Worm (Caenorhabditis elegans) whole organism, L3 larva: ENCODE data around the gene T06D4.6.

Experiments used
- R02D3.7 ChIP-seq: fragments of 150-350 bp; optimal IDR thresholded peaks from 2 replicates; lab custom pipeline; 2014; ENCODE audit warnings: missing biosample characterization, missing genetic modification characterization
- ZK546.5 ChIP-seq: sonication (generic microtip); optimal IDR thresholded peaks from 2 replicates; lab custom pipeline; 2017; ENCODE audit warnings: missing biosample characterization, missing genetic modification characterization
- aly-2 ChIP-seq: fragments of 150-350 bp; optimal IDR thresholded peaks from 2 replicates; lab custom pipeline; 2014; ENCODE audit warnings: missing biosample characterization, missing genetic modification characterization
- ama-1 ChIP-seq: fragments of 150-350 bp; optimal IDR thresholded peaks from 2 replicates; lab custom pipeline; 2018
- ceh-16 ChIP-seq: sonication (generic microtip); optimal IDR thresholded peaks from 2 replicates; lab custom pipeline; 2017; ENCODE audit warnings: missing biosample characterization, missing genetic modification characterization
- ceh-28 ChIP-seq: fragments of 150-350 bp; optimal IDR thresholded peaks from 2 replicates; lab custom pipeline; 2014; ENCODE audit warnings: missing biosample characterization, missing genetic modification reagents, missing genetic modification characterization
- ceh-82 ChIP-seq: fragments of 150-350 bp; optimal IDR thresholded peaks from 2 replicates; lab custom pipeline; 2014; ENCODE audit warnings: missing biosample characterization, missing genetic modification characterization
- ceh-9 ChIP-seq: sonication (generic microtip); optimal IDR thresholded peaks from 2 replicates; lab custom pipeline; 2018; ENCODE audit warnings: missing biosample characterization, missing genetic modification characterization
- daf-12 ChIP-seq: fragments of 150-350 bp; optimal IDR thresholded peaks from 2 replicates; lab custom pipeline; 2014; ENCODE audit warnings: missing biosample characterization, missing genetic modification reagents, missing genetic modification characterization
- egl-27 ChIP-seq: sonication (generic microtip); optimal IDR thresholded peaks from 4 replicates; lab custom pipeline; 2017; ENCODE audit warnings: missing biosample characterization, missing genetic modification reagents, missing genetic modification characterization
- egl-5 ChIP-seq: fragments of 150-350 bp; optimal IDR thresholded peaks from 2 replicates; lab custom pipeline; 2017; ENCODE audit warnings: missing biosample characterization, missing genetic modification reagents, missing genetic modification characterization, inconsistent platforms
- elt-1 ChIP-seq: fragments of 150-350 bp; optimal IDR thresholded peaks from 2 replicates; lab custom pipeline; 2014; ENCODE audit warnings: missing biosample characterization, missing genetic modification characterization
- elt-2 ChIP-seq: sonication (generic microtip); optimal IDR thresholded peaks from 2 replicates; lab custom pipeline; 2016; ENCODE audit warnings: missing genetic modification reagents, mild to moderate bottlenecking, missing genetic modification characterization, missing compliant biosample characterization
- elt-3 ChIP-seq, 3 experiments: fragments of 150-350 bp in 1 of 3; sonication (generic microtip) in 2 of 3; optimal IDR thresholded peaks; 2 replicates in 2 of 3; 4 replicates in 1 of 3; lab custom pipeline; 2014 to 2017; ENCODE audit warnings: missing biosample characterization in 3 of 3, missing genetic modification characterization in 3 of 3
- eor-1 ChIP-seq, 2 experiments: fragments of 150-350 bp; optimal IDR thresholded peaks; 2 replicates each; lab custom pipeline; 2014 to 2018; ENCODE audit warnings: missing biosample characterization in 2 of 2, missing genetic modification characterization in 2 of 2
- fkh-10 ChIP-seq: sonication (generic microtip); optimal IDR thresholded peaks from 2 replicates; lab custom pipeline; 2017; ENCODE audit warnings: missing biosample characterization, missing genetic modification reagents, missing genetic modification characterization
- fkh-2 ChIP-seq: fragments of 150-350 bp; optimal IDR thresholded peaks from 2 replicates; lab custom pipeline; 2014; ENCODE audit warnings: missing biosample characterization, missing genetic modification reagents, missing genetic modification characterization
- fos-1 ChIP-seq: fragments of 150-350 bp; optimal IDR thresholded peaks from 2 replicates; lab custom pipeline; 2014; ENCODE audit warnings: missing biosample characterization, missing genetic modification characterization
- hmg-11 ChIP-seq: sonication (generic microtip); optimal IDR thresholded peaks from 2 replicates; lab custom pipeline; 2016; ENCODE audit warnings: missing genetic modification characterization, missing compliant biosample characterization
- jun-1 ChIP-seq: fragments of 150-350 bp; optimal IDR thresholded peaks from 2 replicates; lab custom pipeline; 2014; ENCODE audit warnings: missing biosample characterization, missing genetic modification reagents, missing genetic modification characterization
- lin-15B ChIP-seq: fragments of 150-350 bp; optimal IDR thresholded peaks from 2 replicates; lab custom pipeline; 2014; ENCODE audit warnings: missing biosample characterization, missing genetic modification characterization
- lin-39 ChIP-seq: fragments of 150-350 bp; optimal IDR thresholded peaks from 2 replicates; lab custom pipeline; 2018; ENCODE audit warnings: missing biosample characterization, missing genetic modification reagents, missing genetic modification characterization
- lsy-12 ChIP-seq: sonication (generic microtip); optimal IDR thresholded peaks from 2 replicates; lab custom pipeline; 2016; ENCODE audit warnings: mild to moderate bottlenecking, missing genetic modification characterization, missing compliant biosample characterization
- mdl-1 ChIP-seq: fragments of 150-350 bp; optimal IDR thresholded peaks from 2 replicates; lab custom pipeline; 2014; ENCODE audit warnings: missing biosample characterization, missing genetic modification characterization
- mml-1 ChIP-seq: fragments of 150-350 bp; sonication (generic microtip); optimal IDR thresholded peaks from 3 replicates; lab custom pipeline; 2014; ENCODE audit warnings: missing biosample characterization, missing genetic modification characterization
- nfya-1 ChIP-seq: sonication (generic microtip); optimal IDR thresholded peaks from 2 replicates; lab custom pipeline; 2017; ENCODE audit warnings: missing genetic modification characterization, mild to moderate bottlenecking, missing compliant biosample characterization, antibody characterized with exemption, moderate library complexity; ENCODE audit not compliant: insufficient read depth
- nhr-11 ChIP-seq: fragments of 150-350 bp; optimal IDR thresholded peaks from 2 replicates; lab custom pipeline; 2014; ENCODE audit warnings: missing biosample characterization, missing genetic modification characterization
- nhr-12 ChIP-seq: fragments of 150-350 bp; optimal IDR thresholded peaks from 2 replicates; lab custom pipeline; 2014; ENCODE audit warnings: missing biosample characterization, missing genetic modification characterization
- nhr-23 ChIP-seq: fragments of 150-350 bp; optimal IDR thresholded peaks from 2 replicates; lab custom pipeline; 2014; ENCODE audit warnings: missing biosample characterization, missing genetic modification reagents, missing genetic modification characterization
- nhr-237 ChIP-seq: fragments of 150-350 bp; optimal IDR thresholded peaks from 2 replicates; lab custom pipeline; 2014; ENCODE audit warnings: missing biosample characterization, missing genetic modification characterization
- nhr-25 ChIP-seq: sonication (generic microtip); optimal IDR thresholded peaks from 2 replicates; lab custom pipeline; 2017; ENCODE audit warnings: missing biosample characterization, missing genetic modification characterization
- nhr-28 ChIP-seq: fragments of 150-350 bp; optimal IDR thresholded peaks from 2 replicates; lab custom pipeline; 2014; ENCODE audit warnings: missing biosample characterization, missing genetic modification characterization
- nhr-67 ChIP-seq: fragments of 150-350 bp; optimal IDR thresholded peaks from 2 replicates; lab custom pipeline; 2014; ENCODE audit warnings: missing biosample characterization, missing genetic modification characterization
- nhr-76 ChIP-seq: fragments of 150-350 bp; sonication (generic microtip); optimal IDR thresholded peaks from 5 replicates; lab custom pipeline; 2014; ENCODE audit warnings: missing biosample characterization, missing genetic modification characterization
- nhr-77 ChIP-seq: fragments of 150-350 bp; optimal IDR thresholded peaks from 2 replicates; lab custom pipeline; 2014; ENCODE audit warnings: missing biosample characterization, missing genetic modification characterization
- pha-4 ChIP-seq: fragments of 150-350 bp; optimal IDR thresholded peaks from 2 replicates; lab custom pipeline; 2014; ENCODE audit warnings: missing biosample characterization, missing genetic modification reagents, missing genetic modification characterization
- pqm-1 ChIP-seq: fragments of 150-350 bp; optimal IDR thresholded peaks from 2 replicates; lab custom pipeline; 2017; ENCODE audit warnings: missing biosample characterization, missing genetic modification characterization, inconsistent platforms
- sea-2 ChIP-seq: fragments of 150-350 bp; sonication (generic microtip); optimal IDR thresholded peaks from 4 replicates; lab custom pipeline; 2014; ENCODE audit warnings: missing biosample characterization, missing genetic modification reagents, missing genetic modification characterization
- skn-1 ChIP-seq: fragments of 150-350 bp; optimal IDR thresholded peaks from 2 replicates; lab custom pipeline; 2014; ENCODE audit warnings: missing biosample characterization, missing genetic modification characterization
- snpc-4 ChIP-seq: fragments of 150-350 bp; optimal IDR thresholded peaks from 2 replicates; lab custom pipeline; 2014; ENCODE audit warnings: missing biosample characterization, missing genetic modification characterization
- tbx-2 ChIP-seq: sonication (generic microtip); optimal IDR thresholded peaks from 2 replicates; lab custom pipeline; 2016; ENCODE audit warnings: mild to moderate bottlenecking, missing genetic modification characterization, missing compliant biosample characterization
- unc-39 ChIP-seq: sonication (generic microtip); optimal IDR thresholded peaks from 4 replicates; lab custom pipeline; 2017; ENCODE audit warnings: missing biosample characterization, missing genetic modification characterization
- unc-62 ChIP-seq: fragments of 150-350 bp; sonication (generic microtip); optimal IDR thresholded peaks from 4 replicates; lab custom pipeline; 2014; ENCODE audit warnings: missing biosample characterization, missing genetic modification reagents, missing genetic modification characterization
- ztf-11 ChIP-seq: fragments of 150-350 bp; optimal IDR thresholded peaks from 2 replicates; lab custom pipeline; 2014; ENCODE audit warnings: missing biosample characterization, missing genetic modification characterization
- ztf-4 ChIP-seq: fragments of 150-350 bp; optimal IDR thresholded peaks from 2 replicates; lab custom pipeline; 2014; ENCODE audit warnings: missing biosample characterization, missing genetic modification characterization

Gene T06D4.6

DNA sequence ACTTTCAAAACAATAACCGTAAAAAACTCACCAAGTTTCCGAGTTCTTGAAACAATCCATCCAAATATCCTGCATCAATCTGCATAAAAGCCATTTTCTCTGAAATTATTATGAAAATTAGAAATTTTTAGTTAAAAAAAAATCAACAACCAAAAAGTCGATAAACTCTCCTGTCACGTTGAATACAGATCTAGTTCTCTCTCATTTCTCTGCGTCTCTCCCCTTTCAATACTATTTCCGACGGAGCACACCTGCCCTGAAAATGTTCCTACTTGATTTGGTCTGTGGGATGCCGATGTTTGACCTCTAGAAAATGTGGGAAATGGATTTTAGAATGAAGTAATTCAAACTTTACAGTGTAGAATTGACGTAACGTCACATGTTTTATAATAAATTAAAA, at the start of gene T06D4.6:
Gene T06D4.6, minus strand, starts transcription at position 101 of the 400 bp plus-strand sequence.
- TF ChIP-seq lsy-12, result no peak
- TF ChIP-seq nhr-67 (tag; lab: Kevin White, UChicago), result no peak
- no peak for TF ChIP-seq ceh-28 (tag; lab: Kevin White, UChicago)
- no peak for TF ChIP-seq nhr-25 (tag; lab: Kevin White, UChicago)
- TF ChIP-seq fkh-2 (tag; lab: Kevin White, UChicago), result no peak
- TF ChIP-seq nhr-28 (tag; lab: Kevin White, UChicago), result no peak
- no peak for TF ChIP-seq nhr-77 (tag; lab: Kevin White, UChicago)
- no peak for TF ChIP-seq pha-4 (tag; lab: Kevin White, UChicago)
- no peak for TF ChIP-seq tbx-2 (tag; lab: Kevin White, UChicago)
- TF ChIP-seq nfya-1 (tag; lab: Kevin White, UChicago), result no peak
- TF ChIP-seq hmg-11 (tag; lab: Kevin White, UChicago), result no peak
- TF ChIP-seq nhr-11 (tag; lab: Kevin White, UChicago), result no peak
- TF ChIP-seq nhr-23 (tag; lab: Kevin White, UChicago), result no peak
- no peak for TF ChIP-seq elt-1 (tag; lab: Kevin White, UChicago)

DNA sequence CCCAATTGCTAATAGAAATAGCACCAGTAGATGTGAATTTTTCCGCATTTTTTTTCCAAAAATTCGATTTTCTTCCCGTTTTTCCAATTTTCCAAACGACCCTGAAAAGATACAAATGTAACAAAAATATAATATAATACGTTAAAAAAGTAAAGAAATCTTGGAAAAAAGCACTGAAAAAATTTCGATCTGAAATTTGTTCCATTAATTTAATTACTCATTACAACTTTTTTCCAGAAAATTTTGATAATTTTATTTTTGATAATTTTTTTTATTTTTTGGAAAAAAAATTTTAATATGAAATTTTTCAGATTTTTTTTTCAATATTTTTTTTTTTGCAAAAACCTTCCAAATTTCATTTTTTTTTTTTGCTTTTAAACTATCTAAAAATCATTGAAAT, 49.0 kb upstream of the T06D4.6 start, which contains the start of gene skpo-2:
Gene skpo-2, minus strand, starts transcription at position 101 of the 400 bp plus-strand sequence.
- TF ChIP-seq eor-1 (tag; optimal IDR thresholded peaks at IDR 0.05; lab: Kevin White, UChicago), result no peak
- no peak for TF ChIP-seq lin-39 (tag; lab: Kevin White, UChicago)
- no peak for TF ChIP-seq lsy-12
- TF ChIP-seq tbx-2 (tag; lab: Kevin White, UChicago), result no peak
- no peak for TF ChIP-seq ceh-28 (tag; lab: Kevin White, UChicago)
- no peak for TF ChIP-seq ztf-4 (tag; lab: Kevin White, UChicago)
- no peak for TF ChIP-seq ama-1 (lab: Kevin White, UChicago)
- TF ChIP-seq ZK546.5 (tag; lab: Kevin White, UChicago), result no peak
- no peak for TF ChIP-seq nhr-11 (tag; lab: Kevin White, UChicago)
- no peak for TF ChIP-seq ztf-11 (tag; lab: Kevin White, UChicago)
- no peak for TF ChIP-seq unc-62
- TF ChIP-seq nhr-77 (tag; lab: Kevin White, UChicago), result no peak
- TF ChIP-seq ceh-9 (tag; lab: Kevin White, UChicago), result no peak
- TF ChIP-seq lin-15B (tag; lab: Kevin White, UChicago), result no peak
- no peak for TF ChIP-seq pqm-1 (tag; lab: Kevin White, UChicago)
- no peak for TF ChIP-seq jun-1 (tag; lab: Kevin White, UChicago)
- no peak for TF ChIP-seq aly-2 (tag; lab: Kevin White, UChicago)

DNA sequence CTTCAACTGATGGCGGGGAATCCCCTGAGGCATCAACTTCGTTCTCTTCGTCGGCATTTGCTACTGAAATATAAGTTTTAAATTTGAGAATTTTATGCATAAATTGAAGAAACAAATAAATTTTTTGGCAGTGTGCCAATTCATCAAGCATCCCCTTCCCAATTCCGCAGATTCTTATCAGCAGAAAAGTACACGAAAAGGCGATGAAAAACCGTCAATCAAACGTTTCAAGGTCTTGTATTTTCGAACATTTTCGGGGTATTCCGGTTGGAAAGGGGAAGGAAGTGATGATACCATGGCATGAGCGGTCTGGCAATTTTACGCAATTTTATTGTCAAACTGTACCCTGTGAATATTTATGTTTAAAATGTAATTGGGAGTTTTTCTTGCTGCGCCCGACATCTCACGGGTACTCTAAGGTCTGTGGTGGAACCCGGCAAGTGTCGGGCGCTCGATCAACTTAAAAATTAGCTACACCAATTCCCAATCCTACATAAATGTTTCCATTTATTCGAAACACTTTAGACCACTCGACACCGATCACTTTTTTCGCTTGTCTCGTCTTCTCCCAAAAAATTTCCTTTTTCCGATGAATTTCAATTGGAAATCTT, 47.6 kb upstream of the T06D4.6 start:
- TF ChIP-seq nhr-76 (tag; lab: Kevin White, UChicago) (no peak), nhr-12 (tag; lab: Kevin White, UChicago) (no peak), egl-27 (no peak), mdl-1 (tag; lab: Kevin White, UChicago) (no peak), lsy-12 (no peak), nhr-237 (tag; lab: Kevin White, UChicago) (no peak), nhr-23 (tag; lab: Kevin White, UChicago) (no peak), mml-1 (tag; lab: Kevin White, UChicago) (no peak), pqm-1 (tag; lab: Kevin White, UChicago) (no peak), nhr-77 (tag; lab: Kevin White, UChicago) (no peak), hmg-11 (tag; lab: Kevin White, UChicago) (no peak), nhr-11 (tag; lab: Kevin White, UChicago) (no peak), daf-12 (tag; lab: Kevin White, UChicago) (no peak), snpc-4 (tag; lab: Kevin White, UChicago) (peak; percentile 78), sea-2 (no peak), nfya-1 (tag; lab: Kevin White, UChicago) (no peak), ztf-11 (tag; lab: Kevin White, UChicago) (no peak), eor-1 (tag; optimal IDR thresholded peaks at IDR 0.05; lab: Kevin White, UChicago) (no peak), unc-39 (tag; lab: Kevin White, UChicago) (no peak), egl-5 (no peak), ceh-9 (tag; lab: Kevin White, UChicago) (no peak), fkh-10 (GFP tag; lab: Kevin White, UChicago) (no peak), nhr-67 (tag; lab: Kevin White, UChicago) (no peak), unc-62 (peak; percentile 43), ceh-82 (tag; lab: Kevin White, UChicago) (no peak), nhr-28 (tag; lab: Kevin White, UChicago) (no peak), skn-1 (tag; lab: Kevin White, UChicago) (no peak), elt-3 (tag; optimal IDR thresholded peaks at IDR 0.05; lab: Kevin White, UChicago) (no peak), lin-15B (tag; lab: Kevin White, UChicago) (no peak), elt-1 (tag; lab: Kevin White, UChicago) (peak; percentile 77), aly-2 (tag; lab: Kevin White, UChicago) (no peak), ztf-4 (tag; lab: Kevin White, UChicago) (no peak), tbx-2 (tag; lab: Kevin White, UChicago) (no peak), ceh-28 (tag; lab: Kevin White, UChicago) (no peak), ceh-16 (tag; lab: Kevin White, UChicago) (no peak), fos-1 (no peak), nhr-25 (tag; lab: Kevin White, UChicago) (peak; percentile 56), elt-2 (tag; lab: Kevin White, UChicago) (no peak), R02D3.7 (no peak), pha-4 (tag; lab: Kevin White, UChicago) (no peak)
